Worm (Caenorhabditis elegans): ENCODE measurements around the gene srw-89.

The srw-89 gene

ce11 chrV:3987616-3988015 lies 29.3 kb upstream of the srw-89 start, which contains the start of gene nlp-28:
nlp-28 (plus strand) TSS chrV:3987900.
- TF ChIP-seq nhr-27 (tag; optimal IDR thresholded peaks at IDR 0.05) (no peak), ama-1 (optimal IDR thresholded peaks at IDR 0.05) (peak; percentile 39), ama-1 (GFP tag; optimal IDR thresholded peaks at IDR 0.05) (no peak), nhr-90 (tag; optimal IDR thresholded peaks at IDR 0.05) (no peak), madf-3 (GFP tag; IDR thresholded peaks at IDR 0.05) (no peak), mcd-1 (GFP tag; IDR thresholded peaks at IDR 0.05) (no peak)

ce11 chrV:3989070-3989469 lies 27.8 kb upstream of the srw-89 start, which contains the start of gene nlp-27:
nlp-27 (plus strand) TSS chrV:3989378.
- TF ChIP-seq nhr-80 (tag; optimal IDR thresholded peaks at IDR 0.05) (no peak), nhr-179 (tag; optimal IDR thresholded peaks at IDR 0.05) (no peak), B0019.2 (GFP tag; conservative IDR thresholded peaks at IDR 0.05) (no peak), hmg-20 (GFP tag; IDR thresholded peaks at IDR 0.05) (no peak), Y79H2A.3 (GFP tag; conservative IDR thresholded peaks at IDR 0.05) (no peak), nfyb-1 (GFP tag; IDR thresholded peaks at IDR 0.05) (no peak), cebp-2 (GFP tag; IDR thresholded peaks at IDR 0.05) (no peak), sdz-38 (tag; optimal IDR thresholded peaks at IDR 0.05) (no peak), dpff-1 (tag; optimal IDR thresholded peaks at IDR 0.05) (no peak), ceh-40 (GFP tag; IDR thresholded peaks at IDR 0.05) (no peak), F57C9.4 (tag; optimal IDR thresholded peaks at IDR 0.05) (no peak), snpc-1.1 (tag; optimal IDR thresholded peaks at IDR 0.05; ENCODE audit: insufficient read depth) (no peak), lsl-1 (GFP tag; optimal IDR thresholded peaks at IDR 0.05) (no peak), ztf-18 (tag; optimal IDR thresholded peaks at IDR 0.05) (no peak), F22D6.2 (tag; optimal IDR thresholded peaks at IDR 0.05) (no peak), Y56A3A.18 (GFP tag; IDR thresholded peaks at IDR 0.05) (no peak), Y95B8A.8 (GFP tag; IDR thresholded peaks at IDR 0.05) (no peak), F55B11.4 (tag; optimal IDR thresholded peaks at IDR 0.05; ENCODE audit: borderline replicate concordance, insufficient read depth) (no peak)

ce11 chrV:3992334-3992733 lies 24.5 kb upstream of the srw-89 start:
- TF ChIP-seq repo-1 (tag; optimal IDR thresholded peaks at IDR 0.05) (no peak), F57C9.4 (tag; optimal IDR thresholded peaks at IDR 0.05) (no peak), F57A8.1 (GFP tag; optimal IDR thresholded peaks at IDR 0.05) (no peak), nhr-27 (tag; optimal IDR thresholded peaks at IDR 0.05) (no peak), Y53F4B.3 (GFP tag; IDR thresholded peaks at IDR 0.05) (no peak), hsf-1 (GFP tag; IDR thresholded peaks at IDR 0.05) (no peak), fkh-3 (tag; optimal IDR thresholded peaks at IDR 0.05) (no peak), F22D6.2 (tag; optimal IDR thresholded peaks at IDR 0.05) (no peak), akir-1 (GFP tag; optimal IDR thresholded peaks at IDR 0.05) (no peak), ztf-26 (tag; optimal IDR thresholded peaks at IDR 0.05) (no peak), C06A6.2 (GFP tag; conservative IDR thresholded peaks at IDR 0.05) (no peak), mcd-1 (GFP tag; IDR thresholded peaks at IDR 0.05) (no peak), F10E7.11 (tag; optimal IDR thresholded peaks at IDR 0.05) (no peak), lag-1 (GFP tag; IDR thresholded peaks at IDR 0.05) (no peak), sdz-38 (tag; optimal IDR thresholded peaks at IDR 0.05) (no peak), ets-4 (GFP tag; optimal IDR thresholded peaks at IDR 0.05) (no peak)

ce11 chrV:3994048-3994447 lies 22.8 kb upstream of the srw-89 start, which contains the start of gene K09D9.9:
K09D9.9 (minus strand) TSS chrV:3994148.
- TF ChIP-seq rcor-1 (GFP tag; IDR thresholded peaks at IDR 0.05) = no peak
- TF ChIP-seq hsf-1 (GFP tag; IDR thresholded peaks at IDR 0.05) = no peak
- no peak for TF ChIP-seq unc-62 (GFP tag; optimal IDR thresholded peaks at IDR 0.05)
- TF ChIP-seq ztf-6 (GFP tag; IDR thresholded peaks at IDR 0.05) = no peak
- TF ChIP-seq ekl-4 (GFP tag; IDR thresholded peaks at IDR 0.05) = no peak
- TF ChIP-seq let-607 (tag; optimal IDR thresholded peaks at IDR 0.05) = no peak
- TF ChIP-seq nhr-120 (GFP tag; IDR thresholded peaks at IDR 0.05) = no peak
- TF ChIP-seq bed-1 (GFP tag; IDR thresholded peaks at IDR 0.05) = no peak
- no peak for TF ChIP-seq nfya-2 (GFP tag; IDR thresholded peaks at IDR 0.05)
- TF ChIP-seq somi-1 (GFP tag; optimal IDR thresholded peaks at IDR 0.05) = no peak
- no peak for TF ChIP-seq zim-3 (tag; optimal IDR thresholded peaks at IDR 0.05)
- no peak for TF ChIP-seq lsl-1 (GFP tag; optimal IDR thresholded peaks at IDR 0.05)
- no peak for TF ChIP-seq Y95B8A.8 (GFP tag; IDR thresholded peaks at IDR 0.05)
- TF ChIP-seq sea-2 (GFP tag; IDR thresholded peaks at IDR 0.05) = no peak
- TF ChIP-seq sptf-2 (GFP tag; optimal IDR thresholded peaks at IDR 0.05) = no peak
